Worm (Caenorhabditis elegans): ENCODE results near the gene Y73F8A.27.
"Not testable (repeated sequence)": the region's sequence is repeated elsewhere in the genome, so short reads cannot be mapped to it uniquely, and the experiment has no call there.

ce11 chrIV:15521342-15521741 lies 48.7 kb downstream of the Y73F8A.27 start, which contains the start of gene Y73F8A.32:
- not testable (repeated sequence) for TF ChIP-seq ZK546.5, unc-39, C34F6.9, nhr-11, lsy-2, nhr-23, nhr-21, egl-27 (tag; optimal IDR thresholded peaks at IDR 0.05)

All from whole organism, L2 larva.